Worm (Caenorhabditis elegans) whole organism, mixed stage, embryonic: ENCODE measurements around the gene D2023.4.

Source experiments
- flh-1 ChIP-seq: fragments of 200-800 bp; sonication (Bioruptor generic); optimal IDR thresholded peaks from 2 replicates; lab custom pipeline; 2018; ENCODE audit warnings: mild to moderate bottlenecking, missing genetic modification characterization, moderate library complexity, missing compliant biosample characterization
- lsy-2 ChIP-seq: fragments of 150-350 bp; optimal IDR thresholded peaks from 2 replicates; lab custom pipeline; 2014; ENCODE audit warnings: missing biosample characterization, missing genetic modification characterization
- nhr-12 ChIP-seq: fragments of 150-350 bp; optimal IDR thresholded peaks from 2 replicates; lab custom pipeline; 2014; ENCODE audit warnings: missing biosample characterization, missing genetic modification characterization
- nhr-237 ChIP-seq: fragments of 150-350 bp; optimal IDR thresholded peaks from 2 replicates; lab custom pipeline; 2014; ENCODE audit warnings: missing biosample characterization, missing genetic modification characterization
- nhr-76 ChIP-seq: sonication (generic microtip); optimal IDR thresholded peaks from 2 replicates; lab custom pipeline; 2017; ENCODE audit warnings: missing biosample characterization, missing genetic modification characterization
- pha-4 ChIP-seq: fragments of 150-350 bp; optimal IDR thresholded peaks from 2 replicates; lab custom pipeline; 2018; ENCODE audit warnings: missing biosample characterization, missing genetic modification reagents, missing genetic modification characterization
- tbx-8 ChIP-seq: fragments of 200-800 bp; sonication (Bioruptor generic); optimal IDR thresholded peaks from 2 replicates; lab custom pipeline; 2018; ENCODE audit warnings: mild to moderate bottlenecking, missing genetic modification characterization, moderate library complexity, missing compliant biosample characterization
- unc-39 ChIP-seq: fragments of 150-350 bp; optimal IDR thresholded peaks from 2 replicates; lab custom pipeline; 2014; ENCODE audit warnings: missing biosample characterization, missing genetic modification characterization
- unc-62 ChIP-seq: fragments of 150-350 bp; optimal IDR thresholded peaks from 2 replicates; lab custom pipeline; 2014; ENCODE audit warnings: missing biosample characterization, missing genetic modification reagents, missing genetic modification characterization

ce11 chrV:11844828-11845227, 19.3 kb upstream of the D2023.4 start:
- TF ChIP-seq pha-4 (tag; lab: Kevin White, UChicago) (no peak), tbx-8 (GFP tag; lab: Kevin White, UChicago) (no peak), nhr-76 (tag; lab: Kevin White, UChicago) (no peak), unc-62 (GFP tag; lab: Kevin White, UChicago) (peak; percentile 50), nhr-237 (no peak), nhr-12 (tag; lab: Kevin White, UChicago) (no peak), flh-1 (GFP tag; lab: Kevin White, UChicago) (no peak), lsy-2 (no peak), unc-39 (tag; lab: Kevin White, UChicago) (no peak)
